Fruit fly (Drosophila melanogaster) whole organism, embryonic: ENCODE data around the gene mts.

ENCODE experiments used
- Bteb2 ChIP-seq: fragments of 200-800 bp; sonication (Bioruptor generic); optimal IDR thresholded peaks from 2 replicates; lab custom pipeline; 2016; ENCODE audit warnings: missing biosample characterization, missing genetic modification characterization
- C15 ChIP-seq: fragments of 200-800 bp; sonication (Bioruptor generic); IDR thresholded peaks from 3 replicates; pipeline ENCODE4 v1.3.6; 2022; ENCODE audit warnings: missing biosample characterization, missing genetic modification characterization
- CG10267 ChIP-seq: fragments of 200-800 bp; sonication (Bioruptor generic); optimal IDR thresholded peaks from 2 replicates; lab custom pipeline; 2018; ENCODE audit warnings: missing biosample characterization, mild to moderate bottlenecking, missing genetic modification characterization, moderate library complexity
- CG10543 ChIP-seq: fragments of 200-800 bp; sonication (Bioruptor generic); optimal IDR thresholded peaks from 3 replicates; lab custom pipeline; 2017; ENCODE audit warnings: missing biosample characterization, mild to moderate bottlenecking, missing genetic modification characterization, moderate library complexity
- CG12744 ChIP-seq: fragments of 200-800 bp; sonication (Bioruptor generic); optimal IDR thresholded peaks from 2 replicates; lab custom pipeline; 2016; ENCODE audit warnings: missing biosample characterization, missing genetic modification characterization
- CG12769 ChIP-seq: fragments of 200-800 bp; sonication (Bioruptor generic); optimal IDR thresholded peaks from 2 replicates; lab custom pipeline; 2019; ENCODE audit warnings: missing biosample characterization, mild to moderate bottlenecking, missing genetic modification characterization, moderate library complexity
- CG13624 ChIP-seq: fragments of 200-800 bp; sonication (Bioruptor generic); optimal IDR thresholded peaks from 2 replicates; lab custom pipeline; 2016; ENCODE audit warnings: missing biosample characterization, missing genetic modification characterization
- CG15696 ChIP-seq: fragments of 200-800 bp; sonication (Bioruptor generic); optimal IDR thresholded peaks from 2 replicates; lab custom pipeline; 2019; ENCODE audit warnings: missing biosample characterization, mild to moderate bottlenecking, missing genetic modification characterization, moderate library complexity
- CG17612 ChIP-seq: fragments of 200-800 bp; sonication (Bioruptor generic); IDR thresholded peaks from 2 replicates; pipeline ENCODE4 v1.3.6; 2022; ENCODE audit warnings: missing biosample characterization, missing genetic modification characterization
- CG18011 ChIP-seq: fragments of 200-800 bp; sonication (Bioruptor generic); optimal IDR thresholded peaks from 2 replicates; lab custom pipeline; 2017; ENCODE audit warnings: missing biosample characterization, missing genetic modification characterization, mild to moderate bottlenecking, moderate library complexity, missing genotype
- CG2116 ChIP-seq: fragments of 200-800 bp; sonication (Bioruptor generic); optimal IDR thresholded peaks from 3 replicates; lab custom pipeline; 2018; ENCODE audit warnings: missing biosample characterization, mild to moderate bottlenecking, missing genetic modification characterization
- CG2120 ChIP-seq: fragments of 200-800 bp; sonication (Bioruptor generic); optimal IDR thresholded peaks from 3 replicates; lab custom pipeline; 2016; ENCODE audit warnings: missing biosample characterization, missing genetic modification characterization
- CG2199 ChIP-seq: fragments of 200-800 bp; sonication (Bioruptor generic); IDR thresholded peaks from 3 replicates; pipeline ENCODE4 v1.3.6; 2022; ENCODE audit warnings: missing biosample characterization, missing genetic modification characterization
- CG2678 ChIP-seq: fragments of 200-800 bp; sonication (Bioruptor generic); optimal IDR thresholded peaks from 3 replicates; lab custom pipeline; 2019; ENCODE audit warnings: missing biosample characterization, mild to moderate bottlenecking, missing genetic modification characterization, moderate library complexity
- CG2875 ChIP-seq: fragments of 200-800 bp; sonication (Bioruptor generic); optimal IDR thresholded peaks from 2 replicates; lab custom pipeline; 2017; ENCODE audit warnings: missing biosample characterization, mild to moderate bottlenecking, missing genetic modification characterization, missing genetic modification reagents
- CG31388 ChIP-seq: fragments of 200-800 bp; sonication (Bioruptor generic); optimal IDR thresholded peaks from 2 replicates; lab custom pipeline; 2016; ENCODE audit warnings: missing biosample characterization, missing genetic modification characterization
- CG32767 ChIP-seq: fragments of 200-800 bp; sonication (Bioruptor generic); IDR thresholded peaks from 2 replicates; pipeline ENCODE4 v1.3.6; 2022; ENCODE audit warnings: missing biosample characterization, missing genetic modification characterization
- CG33213 ChIP-seq: fragments of 200-800 bp; sonication (Bioruptor generic); optimal IDR thresholded peaks from 3 replicates; lab custom pipeline; 2016; ENCODE audit warnings: missing biosample characterization, missing genetic modification characterization
- CG33557 ChIP-seq: fragments of 200-800 bp; sonication (Bioruptor generic); optimal IDR thresholded peaks from 2 replicates; lab custom pipeline; 2019; ENCODE audit warnings: missing biosample characterization, mild to moderate bottlenecking, missing genetic modification characterization, moderate library complexity
- CG43689 ChIP-seq: fragments of 200-800 bp; sonication (Bioruptor generic); IDR thresholded peaks from 2 replicates; pipeline ENCODE4 v1.3.6; 2022; ENCODE audit warnings: missing biosample characterization, missing genetic modification characterization
- CG7271 ChIP-seq: fragments of 200-800 bp; sonication (Bioruptor generic); optimal IDR thresholded peaks from 2 replicates; lab custom pipeline; 2018; ENCODE audit warnings: missing biosample characterization, mild to moderate bottlenecking, missing genetic modification characterization, moderate library complexity
- CG7745 ChIP-seq: fragments of 200-800 bp; sonication (Bioruptor generic); optimal IDR thresholded peaks from 2 replicates; lab custom pipeline; 2018; ENCODE audit warnings: missing biosample characterization, mild to moderate bottlenecking, missing genetic modification characterization, moderate library complexity
- CG8281 ChIP-seq: fragments of 200-800 bp; sonication (Bioruptor generic); optimal IDR thresholded peaks from 2 replicates; lab custom pipeline; 2018; ENCODE audit warnings: missing biosample characterization, mild to moderate bottlenecking, missing genetic modification characterization, moderate library complexity
- CG8359 ChIP-seq: fragments of 200-800 bp; sonication (Bioruptor generic); optimal IDR thresholded peaks from 2 replicates; lab custom pipeline; 2017; ENCODE audit warnings: missing biosample characterization, mild to moderate bottlenecking, missing genetic modification characterization, borderline replicate concordance
- CG9609 ChIP-seq: fragments of 200-800 bp; sonication (Bioruptor generic); optimal IDR thresholded peaks from 3 replicates; lab custom pipeline; 2016; ENCODE audit warnings: missing biosample characterization, missing genetic modification characterization
- CHES-1-like ChIP-seq: fragments of 200-800 bp; sonication (Bioruptor generic); optimal IDR thresholded peaks from 2 replicates; lab custom pipeline; 2016; ENCODE audit warnings: missing biosample characterization, missing genetic modification characterization
- Chrac-16 ChIP-seq: fragments of 200-800 bp; sonication (Bioruptor generic); optimal IDR thresholded peaks from 3 replicates; lab custom pipeline; 2016; ENCODE audit warnings: missing biosample characterization, missing genetic modification characterization
- D ChIP-seq, 2 experiments: fragments of 200-800 bp in 1 of 2; fragments of >200 bp in 1 of 2; sonication (Bioruptor generic) in 1 of 2; optimal IDR thresholded peaks; 2 replicates in 1 of 2; 3 replicates in 1 of 2; lab custom pipeline; 2017; ENCODE audit warnings: mild to moderate bottlenecking in 1 of 2, missing biosample characterization in 1 of 2, missing genetic modification characterization in 1 of 2, missing genetic modification reagents in 1 of 2
- Gug ChIP-seq: fragments of 200-800 bp; sonication (Bioruptor generic); IDR thresholded peaks from 4 replicates; pipeline ENCODE4 v1.3.6; 2022; ENCODE audit warnings: missing biosample characterization, missing genetic modification characterization
- Oli ChIP-seq: fragments of 200-800 bp; sonication (Bioruptor generic); optimal IDR thresholded peaks from 2 replicates; lab custom pipeline; 2018; ENCODE audit warnings: missing biosample characterization, mild to moderate bottlenecking, missing genetic modification characterization, moderate library complexity
- Sry-δ ChIP-seq: fragments of 200-800 bp; sonication (Bioruptor generic); optimal IDR thresholded peaks from 2 replicates; lab custom pipeline; 2016; ENCODE audit warnings: missing biosample characterization, missing genetic modification characterization
- Trl ChIP-seq, 3 experiments: fragments of >200 bp in 2 of 3; fragments of 200-800 bp in 1 of 3; sonication (Bioruptor generic) in 1 of 3; optimal IDR thresholded peaks; 2 replicates in 1 of 3; 3 replicates in 2 of 3; lab custom pipeline; 2016 to 2017; ENCODE audit warnings: missing biosample characterization in 1 of 3, missing genetic modification characterization in 1 of 3
- Vsx1 ChIP-seq: fragments of 200-800 bp; sonication (Bioruptor generic); optimal IDR thresholded peaks from 2 replicates; lab custom pipeline; 2017; ENCODE audit warnings: missing biosample characterization, mild to moderate bottlenecking, missing genetic modification characterization, missing genetic modification reagents
- az2 ChIP-seq: fragments of 200-800 bp; sonication (Bioruptor generic); optimal IDR thresholded peaks from 3 replicates; lab custom pipeline; 2016; ENCODE audit warnings: missing biosample characterization, missing genetic modification characterization
- bbx ChIP-seq: fragments of 200-800 bp; sonication (Bioruptor generic); IDR thresholded peaks from 2 replicates; pipeline ENCODE4 v1.3.6; 2022; ENCODE audit warnings: missing biosample characterization, missing genetic modification characterization; ENCODE audit not compliant: partially characterized antibody
- chm ChIP-seq: fragments of 200-800 bp; sonication (Bioruptor generic); IDR thresholded peaks from 2 replicates; pipeline ENCODE4 v1.3.6; 2022; ENCODE audit warnings: missing biosample characterization, missing genetic modification characterization
- dpn ChIP-seq, 2 experiments: fragments of 200-800 bp; sonication (Bioruptor generic); optimal IDR thresholded peaks; 3 replicates each; lab custom pipeline; 2016; ENCODE audit warnings: missing biosample characterization in 2 of 2, missing genetic modification characterization in 2 of 2
- emc ChIP-seq: fragments of 200-800 bp; sonication (Bioruptor generic); optimal IDR thresholded peaks from 2 replicates; lab custom pipeline; 2016; ENCODE audit warnings: missing biosample characterization, missing genetic modification characterization
- fu2 ChIP-seq: fragments of 200-800 bp; sonication (Bioruptor generic); optimal IDR thresholded peaks from 2 replicates; lab custom pipeline; 2016; ENCODE audit warnings: missing biosample characterization, missing genetic modification characterization
- gcm2 ChIP-seq: fragments of 200-800 bp; sonication (Bioruptor generic); optimal IDR thresholded peaks from 2 replicates; lab custom pipeline; 2016; ENCODE audit warnings: missing biosample characterization, missing genetic modification characterization
- gsb-n ChIP-seq: fragments of 200-800 bp; sonication (Bioruptor generic); optimal IDR thresholded peaks from 3 replicates; lab custom pipeline; 2018; ENCODE audit warnings: missing biosample characterization, mild to moderate bottlenecking, missing genetic modification characterization
- hth ChIP-seq: fragments of >200 bp; optimal IDR thresholded peaks from 2 replicates; lab custom pipeline; 2017; ENCODE audit warnings: inconsistent platforms
- p53 ChIP-seq: fragments of 200-800 bp; sonication (Bioruptor generic); optimal IDR thresholded peaks from 2 replicates; lab custom pipeline; 2016; ENCODE audit warnings: missing biosample characterization, missing genetic modification characterization
- peb ChIP-seq: fragments of 200-800 bp; sonication (Bioruptor generic); IDR thresholded peaks from 2 replicates; pipeline ENCODE4 v1.3.6; 2022; ENCODE audit warnings: missing biosample characterization, missing genetic modification characterization
- repo ChIP-seq: fragments of 200-800 bp; sonication (Bioruptor generic); optimal IDR thresholded peaks from 2 replicates; lab custom pipeline; 2016; ENCODE audit warnings: missing biosample characterization, missing genetic modification characterization
- salm ChIP-seq: fragments of 200-800 bp; sonication (Bioruptor generic); optimal IDR thresholded peaks from 2 replicates; lab custom pipeline; 2018; ENCODE audit warnings: missing biosample characterization, mild to moderate bottlenecking, missing genetic modification characterization
- sens-2 ChIP-seq: fragments of 200-800 bp; sonication (Bioruptor generic); IDR thresholded peaks from 2 replicates; pipeline ENCODE4 v1.3.6; 2022; ENCODE audit warnings: missing biosample characterization, missing genetic modification characterization
- sima ChIP-seq: fragments of 200-800 bp; sonication (Bioruptor generic); optimal IDR thresholded peaks from 2 replicates; lab custom pipeline; 2016; ENCODE audit warnings: missing biosample characterization, missing genetic modification characterization
- slbo ChIP-seq: fragments of 200-800 bp; sonication (Bioruptor generic); IDR thresholded peaks from 2 replicates; pipeline ENCODE4 v1.3.6; 2022; ENCODE audit warnings: missing biosample characterization, missing genetic modification characterization
- sr ChIP-seq: fragments of 200-800 bp; sonication (Bioruptor generic); IDR thresholded peaks from 3 replicates; pipeline ENCODE4 v1.3.6; 2022; ENCODE audit warnings: missing biosample characterization, missing genetic modification characterization
- stc ChIP-seq: fragments of 200-800 bp; sonication (Bioruptor generic); IDR thresholded peaks from 2 replicates; pipeline ENCODE4 v1.3.6; 2022; ENCODE audit warnings: missing biosample characterization, missing genetic modification characterization

mts gene

dm6 chr2L:7809699-7810088 is 17.8 kb upstream of the mts start (continued):
- no peak for TF ChIP-seq stc (GFP tag; lab: Robert Waterston, UW)
- TF ChIP-seq CG8359 = no peak
- peak; percentile 13 for TF ChIP-seq Sry-δ (GFP tag; lab: Kevin White, UChicago)
- TF ChIP-seq az2 (GFP tag; lab: Kevin White, UChicago) = no peak
- no peak for TF ChIP-seq CG2116 (GFP tag; lab: Kevin White, UChicago)
- TF ChIP-seq Chrac-16 (GFP tag; lab: Kevin White, UChicago) = no peak
- no peak for TF ChIP-seq CG2875 (GFP tag; lab: Kevin White, UChicago)
- peak; percentile 45; the same call in 1 of the 2 replicates for TF ChIP-seq chm
- no peak for TF ChIP-seq sima (GFP tag; lab: Kevin White, UChicago)
- TF ChIP-seq Oli (tag; lab: Kevin White, UChicago) = no peak
- no peak for TF ChIP-seq Vsx1 (GFP tag; lab: Kevin White, UChicago)
- no peak for TF ChIP-seq bbx
- TF ChIP-seq CG17612 = no peak
- no peak for TF ChIP-seq CG7745 (tag; lab: Kevin White, UChicago)
- no peak for TF ChIP-seq Bteb2 (GFP tag; lab: Kevin White, UChicago)
- no peak for TF ChIP-seq CG12744 (GFP tag; lab: Kevin White, UChicago)
- TF ChIP-seq CG8281 (tag; lab: Kevin White, UChicago) = no peak
- TF ChIP-seq emc (GFP tag; lab: Kevin White, UChicago) = no peak
- TF ChIP-seq sens-2 = no peak
- TF ChIP-seq CHES-1-like (GFP tag; lab: Kevin White, UChicago) = no peak
- TF ChIP-seq C15 (GFP tag; lab: Robert Waterston, UW) = no peak
- TF ChIP-seq CG13624 (GFP tag; lab: Kevin White, UChicago) = peak; percentile 61
- no peak for TF ChIP-seq CG18011 (GFP tag; lab: Kevin White, UChicago)
- no peak for TF ChIP-seq Gug (GFP tag; lab: Robert Waterston, UW)
- TF ChIP-seq CG10543 (GFP tag; lab: Kevin White, UChicago) = peak; percentile 86
- TF ChIP-seq CG43689 (GFP tag; lab: Robert Waterston, UW) = no peak
- TF ChIP-seq CG33557 (GFP tag; lab: Kevin White, UChicago) = no peak
- TF ChIP-seq CG15696 (tag; lab: Kevin White, UChicago) = no peak
- TF ChIP-seq CG32767 (GFP tag; lab: Robert Waterston, UW) = peak; percentile 79
- no peak for TF ChIP-seq CG33213 (GFP tag; lab: Kevin White, UChicago)
- peak; percentile 83 to 97 for TF ChIP-seq Trl (optimal IDR thresholded peaks at IDR 0.05; lab: Kevin White, UChicago)
- peak; percentile 64 for TF ChIP-seq Trl (GFP tag; optimal IDR thresholded peaks at IDR 0.05; lab: Kevin White, UChicago)
- no peak for TF ChIP-seq peb
- TF ChIP-seq p53 = no peak
- TF ChIP-seq repo = no peak
- TF ChIP-seq slbo (GFP tag; lab: Robert Waterston, UW) = 0 out of 2 replicates have a peak, but pooled peaks have one; percentile 10
- no peak for TF ChIP-seq fu2 (GFP tag; lab: Kevin White, UChicago)
- no peak for TF ChIP-seq CG2678 (tag; lab: Kevin White, UChicago)
- TF ChIP-seq gcm2 (GFP tag; lab: Kevin White, UChicago) = no peak
- TF ChIP-seq CG2199 (GFP tag; lab: Robert Waterston, UW) = peak; percentile 88; the same call in 2 of the 3 replicates
- TF ChIP-seq CG2120 = peak; percentile 29
- TF ChIP-seq CG31388 (GFP tag; lab: Kevin White, UChicago) = no peak
- no peak for TF ChIP-seq CG10267 (tag; lab: Kevin White, UChicago)
- TF ChIP-seq CG9609 (GFP tag; lab: Kevin White, UChicago) = no peak
- TF ChIP-seq dpn (GFP tag; optimal IDR thresholded peaks at IDR 0.05; lab: Kevin White, UChicago) = no peak
- no peak for TF ChIP-seq salm (tag; lab: Kevin White, UChicago)
- TF ChIP-seq gsb-n (tag; lab: Kevin White, UChicago) = no peak
- TF ChIP-seq CG12769 (tag; lab: Kevin White, UChicago) = peak; percentile 97
- TF ChIP-seq D (optimal IDR thresholded peaks at IDR 0.05; lab: Kevin White, UChicago) = no peak
- TF ChIP-seq D (GFP tag; optimal IDR thresholded peaks at IDR 0.05; lab: Kevin White, UChicago) = no peak
- TF ChIP-seq CG7271 = no peak
- no peak for TF ChIP-seq hth
- peak; percentile 26; the same call in 1 of the 3 replicates for TF ChIP-seq sr (GFP tag; lab: Robert Waterston, UW)
